Fruit fly (Drosophila melanogaster) whole organism, wandering third instar larva: ENCODE data around the gene CdGAPr.

ENCODE experiments used
- HLH106 ChIP-seq: fragments of 200-800 bp; optimal IDR thresholded peaks from 3 replicates; lab custom pipeline; 2019; ENCODE audit warnings: missing biosample characterization, mild to moderate bottlenecking, missing genetic modification characterization, moderate library complexity
- Myc ChIP-seq: fragments of >200 bp; optimal IDR thresholded peaks from 2 replicates; lab custom pipeline; 2017
- OdsH ChIP-seq: fragments of 200-800 bp; sonication (Bioruptor generic); optimal IDR thresholded peaks from 2 replicates; lab custom pipeline; 2016; ENCODE audit warnings: missing biosample characterization, mild to moderate bottlenecking, missing genetic modification characterization
- Rel ChIP-seq, 2 experiments: fragments of 200-800 bp; sonication (Bioruptor generic) in 1 of 2; optimal IDR thresholded peaks; 2 replicates in 1 of 2; 3 replicates in 1 of 2; lab custom pipeline; 2016 to 2019; ENCODE audit warnings: mild to moderate bottlenecking in 2 of 2, missing biosample characterization in 2 of 2, missing genetic modification characterization in 2 of 2, moderate library complexity in 1 of 2
- foxo ChIP-seq, 2 experiments: fragments of 200-800 bp; sonication (Bioruptor generic); optimal IDR thresholded peaks; 2 replicates in 1 of 2; 3 replicates in 1 of 2; lab custom pipeline; 2016 to 2017; ENCODE audit warnings: missing biosample characterization in 2 of 2, missing genetic modification characterization in 2 of 2
- fru ChIP-seq: fragments of 200-800 bp; sonication (Bioruptor generic); optimal IDR thresholded peaks from 3 replicates; lab custom pipeline; 2016; ENCODE audit warnings: missing biosample characterization, mild to moderate bottlenecking, missing genetic modification characterization
- h ChIP-seq: fragments of 200-800 bp; sonication (Bioruptor generic); optimal IDR thresholded peaks from 3 replicates; lab custom pipeline; 2016; ENCODE audit warnings: missing biosample characterization, mild to moderate bottlenecking, missing genetic modification characterization
- jim ChIP-seq: fragments of 175-275, 200-325 bp; sonication (Bioruptor generic); optimal IDR thresholded peaks from 2 replicates; lab custom pipeline; 2016; ENCODE audit warnings: missing biosample characterization, mild to moderate bottlenecking, missing genetic modification characterization
- psq ChIP-seq: fragments of 200-800 bp; sonication (Bioruptor generic); optimal IDR thresholded peaks from 3 replicates; lab custom pipeline; 2017; ENCODE audit warnings: missing biosample characterization, mild to moderate bottlenecking, missing genetic modification characterization, moderate library complexity
- tai ChIP-seq: sonication (Bioruptor generic); optimal IDR thresholded peaks from 2 replicates; lab custom pipeline; 2016; ENCODE audit warnings: missing biosample characterization, missing genetic modification characterization
- usp ChIP-seq: fragments of >200 bp; optimal IDR thresholded peaks from 2 replicates; lab custom pipeline; 2017; ENCODE audit warnings: missing biosample characterization, missing genetic modification characterization
- woc ChIP-seq: sonication (Bioruptor generic); optimal IDR thresholded peaks from 2 replicates; lab custom pipeline; 2016; ENCODE audit warnings: missing biosample characterization, mild to moderate bottlenecking, missing genetic modification characterization

dm6 chr2L:19835186-19835585 lies 43.5 kb upstream of the CdGAPr start:
- TF ChIP-seq psq: no peak
- TF ChIP-seq OdsH: no peak
- no peak for TF ChIP-seq HLH106 (tag; lab: Kevin White, UChicago)
- no peak for TF ChIP-seq Rel (GFP tag; optimal IDR thresholded peaks at IDR 0.05; lab: Kevin White, UChicago)
- TF ChIP-seq Rel (tag; optimal IDR thresholded peaks at IDR 0.05; lab: Kevin White, UChicago): no peak
- TF ChIP-seq Myc: no peak
- TF ChIP-seq woc (GFP tag; lab: Kevin White, UChicago): no peak
- no peak for TF ChIP-seq jim (GFP tag; lab: Kevin White, UChicago)
- no peak for TF ChIP-seq usp (GFP tag; lab: Kevin White, UChicago)
- no peak for TF ChIP-seq tai
- no peak for TF ChIP-seq h (GFP tag; lab: Kevin White, UChicago)
- no peak for TF ChIP-seq fru (GFP tag; lab: Kevin White, UChicago)
- no peak for TF ChIP-seq foxo (GFP tag; optimal IDR thresholded peaks at IDR 0.05; lab: Kevin White, UChicago)
